Fruit fly (Drosophila melanogaster): ENCODE measurements around the gene ft.
A peak's percentile ranks its signal among the peaks of the same experiment; 100 is the strongest.

DNA sequence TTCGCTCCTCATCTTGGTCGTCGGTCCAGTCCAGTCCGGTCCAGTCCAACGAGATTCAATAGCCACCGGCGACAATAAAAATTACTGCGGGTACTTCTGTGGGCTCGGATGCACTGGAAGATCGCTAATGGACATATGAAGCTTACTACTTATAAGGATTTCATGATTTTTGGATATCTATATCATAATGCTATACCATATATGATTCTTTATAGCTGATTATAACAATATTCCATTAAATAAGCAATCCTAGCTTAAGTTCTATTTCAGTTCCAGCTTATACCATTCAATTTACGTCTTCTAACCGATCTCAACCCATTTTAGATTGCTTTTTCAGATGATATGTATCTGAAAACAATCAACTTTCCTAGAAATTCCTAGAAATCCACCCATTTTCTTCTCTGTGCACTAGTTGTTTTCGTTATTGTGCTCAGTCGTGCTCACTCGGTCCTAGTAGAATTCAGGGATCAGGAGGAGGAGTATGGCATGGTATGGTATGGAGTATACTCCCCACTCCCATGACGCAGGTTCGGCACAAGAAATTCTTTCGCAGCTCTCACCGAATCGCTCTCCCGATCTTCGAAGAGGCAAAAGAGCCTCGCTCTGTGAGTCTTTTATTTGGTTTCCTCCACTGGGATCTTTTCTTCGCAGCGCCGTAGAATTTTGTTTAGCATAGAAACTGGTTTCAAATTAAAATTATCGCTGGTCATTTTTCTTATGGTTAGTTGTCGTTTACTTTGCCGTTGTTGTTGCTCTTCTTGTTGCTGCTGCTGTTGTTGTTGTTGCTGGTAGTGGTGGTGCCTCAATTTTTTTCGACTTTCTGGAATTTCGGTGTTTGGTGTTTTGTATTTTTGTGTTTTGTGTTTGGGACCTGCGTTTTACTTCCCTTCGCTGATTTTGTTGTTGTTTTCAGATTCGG, 665 bp upstream of the ft start:
- TF ChIP-seq OdsH (GFP tag; optimal IDR thresholded peaks at IDR 0.05) (peak; percentile 79), Rel (GFP tag; optimal IDR thresholded peaks at IDR 0.05) (no peak), Rel (tag; optimal IDR thresholded peaks at IDR 0.05) (no peak), Hr78 (GFP tag; optimal IDR thresholded peaks at IDR 0.05) (no peak), dl (GFP tag; optimal IDR thresholded peaks at IDR 0.05; ENCODE audit: insufficient read depth in 1 of 2, partially characterized antibody in 2 of 2) (peak; percentile 43 to 75), pan (optimal IDR thresholded peaks at IDR 0.05) (no peak), Sp1 (GFP tag; optimal IDR thresholded peaks at IDR 0.05) (peak; percentile 57), Mio (GFP tag; optimal IDR thresholded peaks at IDR 0.05) (no peak), rgr (GFP tag; optimal IDR thresholded peaks at IDR 0.05) (peak; percentile 63), woc (GFP tag; optimal IDR thresholded peaks at IDR 0.05) (peak; percentile 65), Dfd (GFP tag; optimal IDR thresholded peaks at IDR 0.05) (no peak), foxo (GFP tag; optimal IDR thresholded peaks at IDR 0.05) (peak in 1 of 2 experiments; percentile 63)

All from whole organism, wandering third instar larva.